Fruit fly (Drosophila melanogaster) whole organism, larva: Measurements from ENCODE around the gene Sptr.

ENCODE experiments used
- noc ChIP-seq: fragments of 200-800 bp; sonication (Bioruptor generic); optimal IDR thresholded peaks from 3 replicates; lab custom pipeline; 2019; ENCODE audit warnings: missing biosample characterization, mild to moderate bottlenecking, missing genetic modification characterization, moderate library complexity

The Sptr gene

DNA sequence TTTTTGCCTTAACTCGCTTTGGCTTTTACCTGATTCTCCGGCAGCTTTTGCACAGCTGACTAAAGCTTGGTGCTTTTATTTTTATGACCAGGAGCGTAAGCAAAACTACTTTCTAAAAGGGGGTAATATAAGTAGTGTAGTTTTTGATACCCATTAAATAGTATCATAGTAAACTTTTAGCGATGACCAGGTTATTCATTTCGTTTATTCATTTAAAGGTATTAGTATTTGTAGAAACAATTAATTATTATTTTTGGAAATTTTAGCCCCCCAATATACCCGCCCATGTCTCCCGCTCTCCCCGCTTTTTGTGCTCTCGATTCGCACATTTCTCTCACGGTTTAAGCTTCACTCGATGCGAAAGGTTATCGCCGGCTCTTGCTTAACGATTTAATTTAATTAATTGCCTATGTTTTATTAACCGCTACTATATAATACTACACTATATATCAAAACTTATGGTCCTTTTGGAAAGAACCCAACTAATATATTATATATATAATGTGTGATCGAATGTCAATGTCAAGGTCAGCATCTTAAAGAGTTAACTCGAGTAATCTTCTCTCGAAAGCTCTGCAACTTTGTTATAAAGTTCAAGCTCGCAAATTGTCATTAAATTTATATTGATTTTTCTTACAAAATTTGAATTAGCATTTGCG lies at the start of gene Sptr:
Gene Sptr (minus strand): TSS at position 61 of the 659 bp plus-strand sequence.
- peak; percentile 96 for TF ChIP-seq noc

dm6 chrX:8512251-8512650 lies 48.0 kb upstream of the Sptr start:
- no peak for TF ChIP-seq noc

- no peak for TF ChIP-seq noc
These were observed 46.5 kb upstream of the Sptr start for dm6 chrX:8510731-8511130.

- no peak for TF ChIP-seq noc
These were observed 40.9 kb upstream of the Sptr start for dm6 chrX:8505023-8505604.

dm6 chrX:8502053-8502452 lies 37.8 kb upstream of the Sptr start:
- no peak for TF ChIP-seq noc

- no peak for TF ChIP-seq noc
These were observed 37.1 kb upstream of the Sptr start for dm6 chrX:8501374-8501773.

DNA sequence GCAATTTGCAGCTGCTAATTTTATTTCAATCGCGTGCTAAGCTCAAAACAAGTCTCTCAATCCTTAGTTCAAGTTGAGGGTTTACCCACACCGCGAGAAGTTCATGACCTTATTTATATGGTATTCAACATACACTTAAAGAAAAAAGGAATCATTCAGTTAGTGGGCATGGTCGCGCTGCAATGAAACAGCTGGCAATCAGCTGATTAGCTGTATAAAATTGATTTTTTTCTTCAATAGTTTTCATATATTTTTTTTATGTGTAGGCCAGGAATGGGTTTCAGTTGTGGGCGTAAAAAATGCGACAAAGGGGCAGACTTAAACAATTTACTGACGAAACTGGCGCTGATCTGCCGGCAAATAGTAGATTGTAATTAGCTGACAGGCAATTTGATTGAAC lies 34.9 kb upstream of the Sptr start:
- no peak for TF ChIP-seq noc

DNA sequence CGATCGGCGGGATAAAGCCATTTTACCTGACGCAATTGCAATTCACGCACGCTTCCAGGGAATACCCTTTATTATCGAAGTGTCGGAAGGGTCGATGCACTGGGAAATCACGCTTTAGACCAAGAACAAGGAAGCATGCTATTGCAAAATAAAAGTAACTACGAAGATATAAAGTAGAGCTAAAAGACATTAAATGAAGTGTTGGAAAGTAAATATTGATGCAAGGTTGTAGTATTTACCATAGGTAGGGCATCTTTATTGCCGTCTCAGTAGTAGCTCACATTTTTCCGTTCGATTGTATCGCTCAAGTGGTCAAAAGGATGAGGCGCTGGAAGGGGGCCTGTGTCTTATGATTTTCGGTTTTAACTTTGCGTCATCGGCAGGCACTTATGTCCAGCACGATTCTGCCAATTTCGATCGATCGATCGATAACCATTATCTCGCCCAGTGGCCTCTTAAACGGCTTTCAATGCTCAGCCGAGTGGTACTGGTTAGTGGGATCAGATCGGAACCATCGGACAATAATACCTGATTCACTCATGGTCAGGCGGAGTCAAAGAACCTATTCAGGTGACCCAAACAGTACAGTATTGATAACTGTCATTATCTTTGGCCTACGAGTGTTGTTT lies 33.5 kb upstream of the Sptr start:
- TF ChIP-seq noc = no peak

DNA sequence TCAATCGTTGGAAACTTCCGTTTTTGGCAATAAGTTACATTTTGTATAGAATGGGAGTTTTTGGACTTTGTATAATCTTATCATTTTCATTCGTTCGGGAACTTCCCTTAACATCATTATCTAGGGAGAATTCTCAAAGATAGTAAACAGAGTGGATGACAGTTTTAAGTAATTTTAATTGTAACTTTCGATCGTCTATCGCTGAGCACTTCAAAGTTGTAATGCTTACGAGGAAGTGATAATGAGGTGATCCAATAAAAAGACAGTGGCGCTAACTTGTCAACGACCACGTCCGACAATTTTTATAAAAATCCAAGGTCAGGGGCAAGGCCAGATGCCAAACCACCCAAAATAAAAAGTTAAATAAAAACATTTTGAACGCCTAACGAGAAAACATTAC lies 32.1 kb upstream of the Sptr start:
- no peak for TF ChIP-seq noc

dm6 chrX:8493473-8493872 lies 29.2 kb upstream of the Sptr start:
- no peak for TF ChIP-seq noc

DNA sequence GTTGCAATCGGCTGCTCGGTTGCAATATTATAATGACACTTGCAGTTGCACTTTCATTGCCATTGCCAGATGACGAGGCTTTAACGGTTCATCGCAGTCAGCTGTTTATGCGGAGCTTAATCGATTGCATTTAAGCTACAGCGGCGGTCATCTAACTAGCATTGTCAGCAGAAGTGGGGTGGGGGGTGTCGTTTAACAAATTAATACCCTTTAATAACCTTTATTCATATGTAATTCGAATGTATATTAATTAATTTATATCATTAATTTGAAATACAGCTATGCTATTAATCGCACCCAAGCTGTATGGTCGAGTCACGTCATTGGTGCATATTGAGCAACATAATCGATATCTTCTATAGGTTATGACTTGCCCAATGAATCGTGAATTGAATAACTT lies 28.6 kb upstream of the Sptr start:
- TF ChIP-seq noc = no peak

- no peak for TF ChIP-seq noc
These were observed 27.3 kb upstream of the Sptr start for dm6 chrX:8491452-8492046.

- peak; percentile 25 for TF ChIP-seq noc
These were observed 26.7 kb upstream of the Sptr start for dm6 chrX:8490976-8491345.

DNA sequence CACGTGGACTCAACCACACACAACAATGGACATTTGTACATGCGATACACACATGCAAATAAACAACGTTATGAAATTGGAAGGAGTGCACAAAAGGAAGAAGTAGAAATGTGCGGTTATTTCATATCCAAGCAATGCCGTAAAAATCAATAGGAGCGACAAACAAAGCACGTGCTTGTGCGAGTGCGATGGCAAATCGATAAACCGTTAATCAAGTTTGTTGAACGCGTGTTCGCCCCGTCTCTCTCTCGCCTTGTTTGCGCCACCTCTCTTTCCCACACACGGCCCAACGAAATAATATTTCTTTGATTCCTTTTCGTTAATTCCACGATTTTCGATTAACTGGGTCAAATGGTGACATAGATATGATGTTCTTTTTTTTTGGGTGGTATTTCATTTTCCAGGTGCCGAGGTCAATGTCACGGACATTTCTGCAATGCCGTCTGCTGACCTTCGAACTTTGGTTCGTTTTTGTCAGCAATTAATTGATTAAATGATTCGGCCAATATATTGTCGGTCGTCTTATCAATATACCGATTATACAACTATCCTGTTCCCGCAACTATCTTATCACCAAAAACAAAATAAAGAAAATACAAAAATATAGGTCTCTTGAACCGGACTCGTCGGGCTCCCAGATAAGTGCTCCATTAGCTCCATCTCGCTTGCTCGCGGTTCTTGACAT lies 26.2 kb upstream of the Sptr start:
- TF ChIP-seq noc = no peak

dm6 chrX:8489485-8489970 lies 25.3 kb upstream of the Sptr start, which contains the start of gene otu:
TSS of gene otu (minus strand) at chrX:8489535.
- no peak for TF ChIP-seq noc

DNA sequence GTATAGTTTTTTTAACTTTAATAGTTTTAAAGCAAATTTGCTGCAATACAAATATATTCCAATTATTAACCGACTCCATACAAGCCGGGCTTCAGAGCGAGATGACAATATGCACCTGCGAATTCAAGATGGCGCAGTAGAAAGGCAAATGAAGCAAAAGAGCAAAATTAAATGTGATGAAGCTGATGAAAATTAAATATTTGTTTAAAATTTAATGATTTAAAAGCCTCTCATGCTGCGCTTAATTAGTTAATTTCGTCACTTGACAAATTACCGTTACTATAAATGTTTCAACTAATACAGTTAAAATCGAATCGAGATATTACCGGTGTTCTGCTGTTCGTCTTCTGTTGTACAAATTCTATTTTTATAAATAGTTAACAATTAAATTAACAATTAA lies 24.8 kb upstream of the Sptr start, which contains the start of gene CG33181:
Gene CG33181 (plus strand): TSS at position 301 of the 400 bp plus-strand sequence.
- TF ChIP-seq noc = no peak

dm6 chrX:8484778-8485177 lies 20.5 kb upstream of the Sptr start:
- TF ChIP-seq noc = no peak
